Worm (Caenorhabditis elegans) whole organism, late embryonic: ENCODE results near the gene str-89.

Experiments used
- C08G9.2 ChIP-seq: sonication (generic microtip); optimal IDR thresholded peaks from 2 replicates; lab custom pipeline; 2016; ENCODE audit warnings: mild to moderate bottlenecking, missing genetic modification characterization, moderate library complexity, missing compliant biosample characterization
- ama-1 ChIP-seq: fragments of 150-350 bp; optimal IDR thresholded peaks from 2 replicates; lab custom pipeline; 2014
- ceh-31 ChIP-seq: sonication (generic microtip); optimal IDR thresholded peaks from 2 replicates; lab custom pipeline; 2016; ENCODE audit warnings: missing genetic modification characterization, missing compliant biosample characterization
- che-1 ChIP-seq: sonication (generic microtip); optimal IDR thresholded peaks from 2 replicates; lab custom pipeline; 2016; ENCODE audit warnings: mild to moderate bottlenecking, missing genetic modification characterization, missing compliant biosample characterization
- dmd-4 ChIP-seq: sonication (generic microtip); optimal IDR thresholded peaks from 2 replicates; lab custom pipeline; 2016; ENCODE audit warnings: borderline replicate concordance, missing genetic modification characterization, missing compliant biosample characterization
- ets-4 ChIP-seq: sonication (generic microtip); optimal IDR thresholded peaks from 2 replicates; lab custom pipeline; 2016; ENCODE audit warnings: missing genetic modification characterization, missing compliant biosample characterization
- eyg-1 ChIP-seq: sonication (generic microtip); optimal IDR thresholded peaks from 2 replicates; lab custom pipeline; 2016; ENCODE audit warnings: missing genotype, missing genetic modification characterization, missing compliant biosample characterization
- nfya-1 ChIP-seq: sonication (generic microtip); optimal IDR thresholded peaks from 2 replicates; lab custom pipeline; 2017; ENCODE audit warnings: missing genetic modification characterization, mild to moderate bottlenecking, missing compliant biosample characterization, antibody characterized with exemption, moderate library complexity
- pat-9 ChIP-seq: fragments of 200-800 bp; sonication (Bioruptor generic); optimal IDR thresholded peaks from 2 replicates; lab custom pipeline; 2018; ENCODE audit warnings: mild to moderate bottlenecking, missing genetic modification characterization, moderate library complexity, missing compliant biosample characterization
- pha-4 ChIP-seq: fragments of 150-350 bp; optimal IDR thresholded peaks from 2 replicates; lab custom pipeline; 2018; ENCODE audit warnings: missing biosample characterization, missing genetic modification reagents, missing genetic modification characterization
- pqm-1 ChIP-seq: sonication (generic microtip); optimal IDR thresholded peaks from 2 replicates; lab custom pipeline; 2016; ENCODE audit warnings: missing genetic modification characterization, missing compliant biosample characterization

- TF ChIP-seq ceh-31 (tag; lab: Kevin White, UChicago): no peak
- no peak for TF ChIP-seq pat-9 (tag; lab: Kevin White, UChicago)
- no peak for TF ChIP-seq che-1 (tag; lab: Kevin White, UChicago)
- no peak for TF ChIP-seq pqm-1 (tag; lab: Kevin White, UChicago)
- no peak for TF ChIP-seq dmd-4
- TF ChIP-seq ets-4 (tag; lab: Kevin White, UChicago): no peak
- no peak for TF ChIP-seq ama-1 (lab: Kevin White, UChicago)
- TF ChIP-seq eyg-1 (tag; lab: Kevin White, UChicago): no peak
- TF ChIP-seq nfya-1 (tag; lab: Kevin White, UChicago): no peak
- TF ChIP-seq pha-4: no peak
- no peak for TF ChIP-seq C08G9.2 (tag; lab: Kevin White, UChicago)
Measured at ce11 chrV:17694260-17694659, 25.6 kb downstream of the str-89 start.
